Worm (Caenorhabditis elegans) whole organism, L2 larva: ENCODE results near the gene B0495.5.

Experiments used
- C34F6.9 ChIP-seq: fragments of 150-350 bp; optimal IDR thresholded peaks from 2 replicates; lab custom pipeline; 2014; ENCODE audit warnings: missing biosample characterization, missing genetic modification characterization
- F13H6.1 ChIP-seq: sonication (generic microtip); optimal IDR thresholded peaks from 2 replicates; lab custom pipeline; 2016; ENCODE audit warnings: missing genetic modification characterization, missing compliant biosample characterization
- Y55F3AM.14 ChIP-seq: fragments of 200-800 bp; sonication (Bioruptor generic); optimal IDR thresholded peaks from 2 replicates; lab custom pipeline; 2018; ENCODE audit warnings: mild to moderate bottlenecking, missing genetic modification characterization, missing compliant biosample characterization
- alr-1 ChIP-seq: fragments of 150-350 bp; optimal IDR thresholded peaks from 2 replicates; lab custom pipeline; 2014; ENCODE audit warnings: missing biosample characterization, missing genetic modification characterization
- aly-2 ChIP-seq: fragments of 150-350 bp; optimal IDR thresholded peaks from 2 replicates; lab custom pipeline; 2014; ENCODE audit warnings: missing biosample characterization, missing genetic modification characterization
- ama-1 ChIP-seq: fragments of 150-350 bp; optimal IDR thresholded peaks from 2 replicates; lab custom pipeline; 2018; ENCODE audit warnings: inconsistent platforms
- blmp-1 ChIP-seq: sonication (generic microtip); optimal IDR thresholded peaks from 2 replicates; lab custom pipeline; 2017; ENCODE audit warnings: missing genetic modification characterization, mild to moderate bottlenecking, missing compliant biosample characterization, antibody characterized with exemption, moderate library complexity; ENCODE audit not compliant: insufficient read depth
- ceh-16 ChIP-seq: fragments of 150-350 bp; optimal IDR thresholded peaks from 2 replicates; lab custom pipeline; 2014; ENCODE audit warnings: missing biosample characterization, missing genetic modification characterization
- crh-2 ChIP-seq: sonication (generic microtip); optimal IDR thresholded peaks from 2 replicates; lab custom pipeline; 2017; ENCODE audit warnings: missing biosample characterization, missing genetic modification characterization
- dmd-4 ChIP-seq: sonication (generic microtip); optimal IDR thresholded peaks from 2 replicates; lab custom pipeline; 2017; ENCODE audit warnings: missing biosample characterization, missing genetic modification characterization
- elt-1 ChIP-seq: fragments of 150-350 bp; optimal IDR thresholded peaks from 2 replicates; lab custom pipeline; 2014; ENCODE audit warnings: missing biosample characterization, missing genetic modification characterization
- lin-11 ChIP-seq: fragments of 150-350 bp; sonication (generic microtip); optimal IDR thresholded peaks from 2 replicates; lab custom pipeline; 2014; ENCODE audit warnings: missing biosample characterization, missing genetic modification characterization, inconsistent platforms, mixed read lengths
- lin-13 ChIP-seq: fragments of 150-350 bp; optimal IDR thresholded peaks from 2 replicates; lab custom pipeline; 2014; ENCODE audit warnings: missing biosample characterization, missing genetic modification reagents, missing genetic modification characterization
- lin-39 ChIP-seq: fragments of 150-350 bp; optimal IDR thresholded peaks from 2 replicates; lab custom pipeline; 2014; ENCODE audit warnings: missing biosample characterization, missing genetic modification reagents, missing genetic modification characterization
- lsy-2 ChIP-seq, 2 experiments: fragments of 150-350 bp in 1 of 2; sonication (generic microtip) in 1 of 2; optimal IDR thresholded peaks; 2 replicates each; lab custom pipeline; 2014 to 2017; ENCODE audit warnings: missing biosample characterization in 2 of 2, missing genetic modification characterization in 2 of 2
- mab-5 ChIP-seq: fragments of 150-350 bp; optimal IDR thresholded peaks from 2 replicates; lab custom pipeline; 2014; ENCODE audit warnings: missing biosample characterization, missing genetic modification characterization
- mdl-1 ChIP-seq, 2 experiments: fragments of 150-350 bp in 1 of 2; sonication (generic microtip) in 1 of 2; optimal IDR thresholded peaks; 2 replicates each; lab custom pipeline; 2017; ENCODE audit warnings: missing biosample characterization in 2 of 2, missing genetic modification characterization in 2 of 2
- nhr-10 ChIP-seq: sonication (generic microtip); optimal IDR thresholded peaks from 2 replicates; lab custom pipeline; 2017; ENCODE audit warnings: missing biosample characterization, missing genetic modification characterization
- nhr-11 ChIP-seq: fragments of 150-350 bp; optimal IDR thresholded peaks from 2 replicates; lab custom pipeline; 2014; ENCODE audit warnings: missing biosample characterization, missing genetic modification characterization
- nhr-12 ChIP-seq: fragments of 150-350 bp; optimal IDR thresholded peaks from 2 replicates; lab custom pipeline; 2014; ENCODE audit warnings: missing biosample characterization, missing genetic modification characterization
- nhr-129 ChIP-seq: fragments of 150-350 bp; optimal IDR thresholded peaks from 2 replicates; lab custom pipeline; 2014; ENCODE audit warnings: missing biosample characterization, missing genetic modification characterization
- nhr-21 ChIP-seq: fragments of 150-350 bp; optimal IDR thresholded peaks from 2 replicates; lab custom pipeline; 2014; ENCODE audit warnings: missing biosample characterization, missing genetic modification characterization
- nhr-237 ChIP-seq: fragments of 150-350 bp; optimal IDR thresholded peaks from 2 replicates; lab custom pipeline; 2014; ENCODE audit warnings: missing biosample characterization, missing genetic modification characterization
- nhr-25 ChIP-seq: fragments of 150-350 bp; sonication (generic microtip); optimal IDR thresholded peaks from 3 replicates; lab custom pipeline; 2014; ENCODE audit warnings: missing biosample characterization, missing genetic modification characterization
- nhr-6 ChIP-seq: fragments of 150-350 bp; optimal IDR thresholded peaks from 2 replicates; lab custom pipeline; 2014; ENCODE audit warnings: missing biosample characterization, missing genetic modification characterization
- sem-4 ChIP-seq: fragments of 150-350 bp; optimal IDR thresholded peaks from 2 replicates; lab custom pipeline; 2014; ENCODE audit warnings: missing biosample characterization, missing genetic modification reagents, missing genetic modification characterization
- sma-3 ChIP-seq: sonication (generic microtip); optimal IDR thresholded peaks from 2 replicates; lab custom pipeline; 2016; ENCODE audit warnings: missing genetic modification reagents, missing genetic modification characterization, missing compliant biosample characterization
- sma-9 ChIP-seq, 2 experiments: fragments of 150-350 bp in 1 of 2; sonication (generic microtip) in 1 of 2; optimal IDR thresholded peaks; 2 replicates each; lab custom pipeline; 2014 to 2016; ENCODE audit warnings: missing genetic modification characterization in 2 of 2, mild to moderate bottlenecking in 1 of 2, missing biosample characterization in 1 of 2, missing compliant biosample characterization in 1 of 2, missing genetic modification reagents in 1 of 2, moderate library complexity in 1 of 2
- snpc-4 ChIP-seq: fragments of 150-350 bp; optimal IDR thresholded peaks from 2 replicates; lab custom pipeline; 2014; ENCODE audit warnings: missing biosample characterization, missing genetic modification characterization
- unc-39 ChIP-seq: fragments of 150-350 bp; optimal IDR thresholded peaks from 2 replicates; lab custom pipeline; 2014; ENCODE audit warnings: missing biosample characterization, missing genetic modification characterization
- unc-55 ChIP-seq: fragments of 150-350 bp; sonication (generic microtip); optimal IDR thresholded peaks from 3 replicates; lab custom pipeline; 2014; ENCODE audit warnings: missing biosample characterization, missing genetic modification reagents, missing genetic modification characterization
- ztf-1 ChIP-seq: fragments of 200-800 bp; sonication (Bioruptor generic); conservative IDR thresholded peaks from 2 replicates; pipeline ENCODE4 v1.3.6; 2022; ENCODE audit warnings: missing genetic modification characterization, missing compliant biosample characterization
- ztf-11 ChIP-seq: sonication (generic microtip); optimal IDR thresholded peaks from 2 replicates; lab custom pipeline; 2017; ENCODE audit warnings: missing biosample characterization, missing genetic modification characterization
- ztf-4 ChIP-seq: fragments of 150-350 bp; optimal IDR thresholded peaks from 2 replicates; lab custom pipeline; 2014; ENCODE audit warnings: missing biosample characterization, missing genetic modification characterization

The B0495.5 gene

ce11 chrII:7718491-7718890, 20.2 kb upstream of the B0495.5 start, which contains the start of gene cpna-5:
TSS of gene cpna-5 (minus strand) at chrII:7718591.
- TF ChIP-seq unc-55 (GFP tag; lab: Kevin White, UChicago) (no peak), snpc-4 (tag; lab: Kevin White, UChicago) (no peak), nhr-12 (tag; lab: Kevin White, UChicago) (no peak), lin-13 (GFP tag; lab: Kevin White, UChicago) (no peak), nhr-21 (tag; lab: Kevin White, UChicago) (no peak), C34F6.9 (tag; lab: Kevin White, UChicago) (no peak), nhr-10 (tag; lab: Kevin White, UChicago) (no peak), nhr-25 (tag; lab: Kevin White, UChicago) (no peak), elt-1 (no peak), aly-2 (tag; lab: Kevin White, UChicago) (no peak), ama-1 (lab: Kevin White, UChicago) (no peak), ztf-1 (GFP tag; lab: Robert Waterston, UW) (no peak), ztf-4 (tag; lab: Kevin White, UChicago) (no peak), blmp-1 (tag; lab: Kevin White, UChicago) (no peak), ztf-11 (tag; lab: Kevin White, UChicago) (no peak), ceh-16 (tag; lab: Kevin White, UChicago) (no peak), dmd-4 (tag; lab: Kevin White, UChicago) (no peak), nhr-6 (tag; lab: Kevin White, UChicago) (no peak)

- TF ChIP-seq lin-11 (tag; lab: Kevin White, UChicago) (no peak), lsy-2 (tag; optimal IDR thresholded peaks at IDR 0.05; lab: Kevin White, UChicago) (peak in 1 of 2 experiments; percentile 15), F13H6.1 (tag; lab: Kevin White, UChicago) (peak; percentile 36), mdl-1 (tag; optimal IDR thresholded peaks at IDR 0.05; lab: Kevin White, UChicago) (no peak), sma-9 (GFP tag; optimal IDR thresholded peaks at IDR 0.05; lab: Kevin White, UChicago) (peak; percentile 39), sma-9 (tag; optimal IDR thresholded peaks at IDR 0.05; lab: Kevin White, UChicago) (no peak), C34F6.9 (tag; lab: Kevin White, UChicago) (peak; percentile 6)
These were observed 17.8 kb upstream of the B0495.5 start for ce11 chrII:7716112-7716511.

- peak; percentile 57 for TF ChIP-seq sma-9 (GFP tag; optimal IDR thresholded peaks at IDR 0.05; lab: Kevin White, UChicago)
- no peak for TF ChIP-seq sma-9 (tag; optimal IDR thresholded peaks at IDR 0.05; lab: Kevin White, UChicago)
- peak in 1 of 2 experiments; percentile 49 for TF ChIP-seq lsy-2 (tag; optimal IDR thresholded peaks at IDR 0.05; lab: Kevin White, UChicago)
- TF ChIP-seq lin-11 (tag; lab: Kevin White, UChicago): no peak
- no peak for TF ChIP-seq mdl-1 (tag; optimal IDR thresholded peaks at IDR 0.05; lab: Kevin White, UChicago)
- no peak for TF ChIP-seq lin-39 (tag; lab: Kevin White, UChicago)
- no peak for TF ChIP-seq snpc-4 (tag; lab: Kevin White, UChicago)
- TF ChIP-seq C34F6.9 (tag; lab: Kevin White, UChicago): peak; percentile 76
- no peak for TF ChIP-seq mab-5
- peak; percentile 91 for TF ChIP-seq crh-2 (tag; lab: Kevin White, UChicago)
- TF ChIP-seq sem-4: no peak
- TF ChIP-seq unc-55 (GFP tag; lab: Kevin White, UChicago): peak; percentile 27
- no peak for TF ChIP-seq ztf-4 (tag; lab: Kevin White, UChicago)
- TF ChIP-seq elt-1: no peak
- peak; percentile 29 for TF ChIP-seq nhr-129
These were observed 16.4 kb upstream of the B0495.5 start for ce11 chrII:7714614-7715186.

- no peak for TF ChIP-seq unc-39
- TF ChIP-seq Y55F3AM.14 (GFP tag; lab: Kevin White, UChicago): no peak
- no peak for TF ChIP-seq sma-3 (GFP tag; lab: Kevin White, UChicago)
- no peak for TF ChIP-seq snpc-4 (tag; lab: Kevin White, UChicago)
- TF ChIP-seq F13H6.1 (tag; lab: Kevin White, UChicago): no peak
- TF ChIP-seq ztf-11 (tag; lab: Kevin White, UChicago): no peak
- no peak for TF ChIP-seq lin-13 (GFP tag; lab: Kevin White, UChicago)
- TF ChIP-seq nhr-237: no peak
- TF ChIP-seq ama-1 (lab: Kevin White, UChicago): no peak
- no peak for TF ChIP-seq mdl-1 (tag; optimal IDR thresholded peaks at IDR 0.05; lab: Kevin White, UChicago)
- TF ChIP-seq nhr-11 (tag; lab: Kevin White, UChicago): no peak
- no peak for TF ChIP-seq blmp-1 (tag; lab: Kevin White, UChicago)
- TF ChIP-seq lin-11 (tag; lab: Kevin White, UChicago): no peak
- no peak for TF ChIP-seq alr-1 (tag; lab: Kevin White, UChicago)
These were observed 11.0 kb upstream of the B0495.5 start, which contains the start of gene sre-1 for ce11 chrII:7709301-7709754. TSS of gene sre-1 (plus strand) at chrII:7709704.
